Comparison of ENCODE assay signal across 1 fruit fly cellular context in the genomic region with DNA sequence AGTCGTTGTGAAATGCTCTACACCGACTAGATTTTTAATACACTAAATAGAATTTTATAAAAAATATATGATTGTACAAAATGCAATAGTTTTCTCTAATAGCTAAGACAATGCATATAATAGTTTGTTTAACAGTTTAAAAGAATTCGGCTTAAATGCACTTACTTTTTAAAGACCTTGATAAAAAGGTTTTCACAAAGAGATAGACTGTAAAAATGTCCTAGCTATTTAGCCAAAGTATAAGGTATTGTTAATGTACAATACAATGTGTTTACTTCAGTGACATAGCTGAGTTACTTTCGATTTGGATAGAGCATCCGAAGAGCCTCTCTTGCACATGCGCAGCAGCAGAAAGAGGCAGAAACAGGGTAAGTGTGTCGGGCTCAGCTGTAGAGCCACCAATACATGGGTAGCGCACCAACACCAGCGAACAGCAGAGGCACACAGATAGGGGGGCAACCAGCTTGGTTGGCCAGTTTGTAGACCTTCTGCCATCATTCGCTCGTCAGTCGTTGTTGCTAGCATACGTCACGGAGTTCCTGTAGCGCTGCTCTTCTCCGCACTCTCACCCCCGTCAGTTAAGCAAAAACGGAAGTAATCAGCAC.
TF ChIP-seq lines count a peak whose summit lies in the region.

A gene (plus strand): TSS at position 291 of the 605 bp plus-strand sequence.

TF ChIP-seq in whole organism, embryonic, 481 proteins besides CTCF, POLR2A, EP300 and RAD21 (continued from another document and continues in another):
- TF ChIP-seq sim (GFP tag; IDR thresholded peaks at IDR 0.05; lab: Robert Waterston, UW) = 0 out of 2 replicates have a peak, but pooled peaks have one; percentile 20
- peak; percentile 58 for TF ChIP-seq CG8281 (tag; optimal IDR thresholded peaks at IDR 0.05; lab: Kevin White, UChicago)
- TF ChIP-seq CG30431 (GFP tag; optimal IDR thresholded peaks at IDR 0.05; lab: Kevin White, UChicago) = peak; percentile 72
- peak; percentile 72 for TF ChIP-seq trem (tag; optimal IDR thresholded peaks at IDR 0.05; lab: Kevin White, UChicago)
- TF ChIP-seq klu (GFP tag; IDR thresholded peaks at IDR 0.05; lab: Robert Waterston, UW) = peak; percentile 69; the same call in 1 of the 2 replicates
- peak; percentile 80 for TF ChIP-seq CG2875 (GFP tag; optimal IDR thresholded peaks at IDR 0.05; lab: Kevin White, UChicago)
- TF ChIP-seq CG12659 (GFP tag; optimal IDR thresholded peaks at IDR 0.05; lab: Kevin White, UChicago) = peak; percentile 92
- no peak for TF ChIP-seq CG3995 (GFP tag; optimal IDR thresholded peaks at IDR 0.05; lab: Kevin White, UChicago)
- TF ChIP-seq gcm2 (GFP tag; optimal IDR thresholded peaks at IDR 0.05; lab: Kevin White, UChicago) = no peak
- peak; percentile 18; the same call in 1 of the 2 replicates for TF ChIP-seq MBD-R2 (GFP tag; IDR thresholded peaks at IDR 0.05; lab: Robert Waterston, UW)
- no peak for TF ChIP-seq Awh (GFP tag; IDR thresholded peaks at IDR 0.05; lab: Robert Waterston, UW)
- TF ChIP-seq dati (GFP tag; IDR thresholded peaks at IDR 0.05; lab: Robert Waterston, UW) = no peak
- peak; percentile 90 for TF ChIP-seq gcm (GFP tag; optimal IDR thresholded peaks at IDR 0.05; lab: Kevin White, UChicago)
- TF ChIP-seq bbx (GFP tag; IDR thresholded peaks at IDR 0.05; lab: Robert Waterston, UW; ENCODE audit: partially characterized antibody) = peak; percentile 59
- TF ChIP-seq ewg (GFP tag; optimal IDR thresholded peaks at IDR 0.05; lab: Kevin White, UChicago) = peak; percentile 96
- TF ChIP-seq CG12769 (tag; optimal IDR thresholded peaks at IDR 0.05; lab: Kevin White, UChicago) = peak; percentile 52
- TF ChIP-seq CG14441 (GFP tag; IDR thresholded peaks at IDR 0.05; lab: Robert Waterston, UW) = peak; percentile 52; the same call in 1 of the 2 replicates
- TF ChIP-seq Bteb2 (GFP tag; optimal IDR thresholded peaks at IDR 0.05; lab: Kevin White, UChicago) = peak; percentile 71
- TF ChIP-seq CG8089 (GFP tag; optimal IDR thresholded peaks at IDR 0.05; lab: Kevin White, UChicago) = peak; percentile 78
- peak; percentile 68 for TF ChIP-seq Atf-2 (GFP tag; optimal IDR thresholded peaks at IDR 0.05; lab: Kevin White, UChicago)
- peak; percentile 95 for TF ChIP-seq nmo (GFP tag; optimal IDR thresholded peaks at IDR 0.05; lab: Kevin White, UChicago)
- no peak for TF ChIP-seq CG2129 (GFP tag; IDR thresholded peaks at IDR 0.05; lab: Robert Waterston, UW; ENCODE audit: partially characterized antibody)
- TF ChIP-seq gt (GFP tag; IDR thresholded peaks at IDR 0.05; lab: Robert Waterston, UW) = peak; percentile 33; the same call in 1 of the 2 replicates
- peak; percentile 61 for TF ChIP-seq CG6854 (GFP tag; optimal IDR thresholded peaks at IDR 0.05; lab: Kevin White, UChicago)
- peak; percentile 65; the same call in 2 of the 3 replicates for TF ChIP-seq CG7357 (GFP tag; IDR thresholded peaks at IDR 0.05; lab: Robert Waterston, UW)
- peak; percentile 46 for TF ChIP-seq CG17186 (GFP tag; optimal IDR thresholded peaks at IDR 0.05; lab: Kevin White, UChicago)
- TF ChIP-seq Ssrp (tag; optimal IDR thresholded peaks at IDR 0.05; lab: Kevin White, UChicago) = peak; percentile 89
- peak; percentile 90 for TF ChIP-seq tio (GFP tag; optimal IDR thresholded peaks at IDR 0.05; lab: Kevin White, UChicago)
- peak; percentile 64 for TF ChIP-seq CG30020 (tag; optimal IDR thresholded peaks at IDR 0.05; lab: Kevin White, UChicago)
- no peak; the same call in 1 of the 2 replicates for TF ChIP-seq amos (GFP tag; IDR thresholded peaks at IDR 0.05; lab: Robert Waterston, UW; ENCODE audit: partially characterized antibody)
- TF ChIP-seq tin (GFP tag; optimal IDR thresholded peaks at IDR 0.05; lab: Kevin White, UChicago) = peak; percentile 84
- peak; percentile 96 for TF ChIP-seq sens (GFP tag; lab: Kevin White, UChicago)
- TF ChIP-seq CG30403 (GFP tag; optimal IDR thresholded peaks at IDR 0.05; lab: Kevin White, UChicago) = peak; percentile 93
- TF ChIP-seq Gug (GFP tag; IDR thresholded peaks at IDR 0.05; lab: Robert Waterston, UW) = no peak; the same call in 2 of the 4 replicates
- TF ChIP-seq B-H1 (GFP tag; IDR thresholded peaks at IDR 0.05; lab: Robert Waterston, UW) = peak; percentile 48; the same call in 2 of the 3 replicates
- TF ChIP-seq rib (GFP tag; IDR thresholded peaks at IDR 0.05; lab: Robert Waterston, UW) = peak; percentile 37; the same call in 1 of the 2 replicates
- peak; percentile 44 for TF ChIP-seq TFAM (GFP tag; optimal IDR thresholded peaks at IDR 0.05; lab: Kevin White, UChicago)
- peak; percentile 96 for TF ChIP-seq chinmo (GFP tag; IDR thresholded peaks at IDR 0.05; lab: Robert Waterston, UW; ENCODE audit: partially characterized antibody)
- TF ChIP-seq Dbx (GFP tag; IDR thresholded peaks at IDR 0.05; lab: Robert Waterston, UW) = peak; percentile 56; the same call in 1 of the 3 replicates
- TF ChIP-seq pan (optimal IDR thresholded peaks at IDR 0.05; lab: Kevin White, UChicago) = no peak
- TF ChIP-seq pan (GFP tag; optimal IDR thresholded peaks at IDR 0.05 in 1 of 2, IDR thresholded peaks at IDR 0.05 in 1 of 2) = no peak
- TF ChIP-seq CG8924 (tag; optimal IDR thresholded peaks at IDR 0.05; lab: Kevin White, UChicago) = peak; percentile 96
- no peak for TF ChIP-seq Hey (tag; optimal IDR thresholded peaks at IDR 0.05; lab: Kevin White, UChicago)
- no peak for TF ChIP-seq Poxn (GFP tag; IDR thresholded peaks at IDR 0.05; lab: Robert Waterston, UW)
- peak; percentile 87 for TF ChIP-seq CG17385 (GFP tag; optimal IDR thresholded peaks at IDR 0.05; lab: Kevin White, UChicago)
- TF ChIP-seq CG10274 (GFP tag; optimal IDR thresholded peaks at IDR 0.05; lab: Kevin White, UChicago) = peak; percentile 64
- TF ChIP-seq CG11398 (GFP tag; optimal IDR thresholded peaks at IDR 0.05; lab: Kevin White, UChicago) = peak; percentile 47
- TF ChIP-seq sc (optimal IDR thresholded peaks at IDR 0.05; lab: Kevin White, UChicago) = no peak
- peak; percentile 84 for TF ChIP-seq sc (GFP tag; optimal IDR thresholded peaks at IDR 0.05; lab: Kevin White, UChicago)
- TF ChIP-seq CG8388 (GFP tag; optimal IDR thresholded peaks at IDR 0.05; lab: Kevin White, UChicago) = peak; percentile 89
- peak; percentile 58 for TF ChIP-seq wek (GFP tag; optimal IDR thresholded peaks at IDR 0.05; lab: Kevin White, UChicago)
- peak; percentile 71 for TF ChIP-seq repo (GFP tag; optimal IDR thresholded peaks at IDR 0.05; lab: Kevin White, UChicago)
- TF ChIP-seq slbo (GFP tag; IDR thresholded peaks at IDR 0.05; lab: Robert Waterston, UW) = peak; percentile 76
- peak; percentile 21 for TF ChIP-seq Bdp1 (GFP tag; optimal IDR thresholded peaks at IDR 0.05; lab: Kevin White, UChicago)
- TF ChIP-seq E2f1 (GFP tag; IDR thresholded peaks at IDR 0.05; lab: Robert Waterston, UW) = peak; percentile 70
- TF ChIP-seq zen2 (GFP tag; IDR thresholded peaks at IDR 0.05; lab: Robert Waterston, UW; ENCODE audit: partially characterized antibody) = no peak
- peak; percentile 69 for TF ChIP-seq CG4404 (GFP tag; IDR thresholded peaks at IDR 0.05; lab: Robert Waterston, UW)
- peak; percentile 76 for TF ChIP-seq CG6254 (GFP tag; optimal IDR thresholded peaks at IDR 0.05; lab: Kevin White, UChicago)
- TF ChIP-seq Dll (GFP tag; IDR thresholded peaks at IDR 0.05; lab: Robert Waterston, UW; ENCODE audit: partially characterized antibody) = no peak
- TF ChIP-seq CG4360 (GFP tag; IDR thresholded peaks at IDR 0.05; lab: Robert Waterston, UW) = no peak
- TF ChIP-seq CG32767 (GFP tag; IDR thresholded peaks at IDR 0.05; lab: Robert Waterston, UW) = peak; percentile 79
- TF ChIP-seq HLH3B (GFP tag; IDR thresholded peaks at IDR 0.05; lab: Robert Waterston, UW) = peak; percentile 68
- TF ChIP-seq CG3726 (GFP tag; IDR thresholded peaks at IDR 0.05; lab: Robert Waterston, UW) = no peak
- TF ChIP-seq stc (GFP tag; IDR thresholded peaks at IDR 0.05; lab: Robert Waterston, UW) = peak; percentile 66
- TF ChIP-seq trh (GFP tag; optimal IDR thresholded peaks at IDR 0.05; lab: Kevin White, UChicago) = peak; percentile 79
- TF ChIP-seq Dp (GFP tag; optimal IDR thresholded peaks at IDR 0.05; lab: Kevin White, UChicago) = no peak
- TF ChIP-seq nau (GFP tag; optimal IDR thresholded peaks at IDR 0.05; lab: Kevin White, UChicago) = peak; percentile 90
- peak; percentile 29 for TF ChIP-seq nom (GFP tag; optimal IDR thresholded peaks at IDR 0.05; lab: Kevin White, UChicago)
- TF ChIP-seq NC2α (GFP tag; optimal IDR thresholded peaks at IDR 0.05; lab: Kevin White, UChicago) = peak; percentile 36
- TF ChIP-seq knrl (GFP tag; IDR thresholded peaks at IDR 0.05; lab: Robert Waterston, UW; ENCODE audit: partially characterized antibody) = no peak
- TF ChIP-seq chif (GFP tag; optimal IDR thresholded peaks at IDR 0.05; lab: Kevin White, UChicago) = peak; percentile 64 to 77
- TF ChIP-seq Hr39 (optimal IDR thresholded peaks at IDR 0.05; lab: Kevin White, UChicago) = no peak
- TF ChIP-seq CG1792 (GFP tag; optimal IDR thresholded peaks at IDR 0.05; lab: Kevin White, UChicago) = peak; percentile 69
- TF ChIP-seq CG12071 (GFP tag; optimal IDR thresholded peaks at IDR 0.05; lab: Kevin White, UChicago) = peak; percentile 57
- peak; percentile 79 for TF ChIP-seq CG1233 (GFP tag; optimal IDR thresholded peaks at IDR 0.05; lab: Kevin White, UChicago)
- TF ChIP-seq CG11456 (GFP tag; IDR thresholded peaks at IDR 0.05; lab: Robert Waterston, UW) = no peak
- TF ChIP-seq CG3407 (GFP tag; optimal IDR thresholded peaks at IDR 0.05; lab: Kevin White, UChicago) = peak; percentile 85
- no peak for TF ChIP-seq CG42726 (GFP tag; IDR thresholded peaks at IDR 0.05; lab: Robert Waterston, UW; ENCODE audit: partially characterized antibody)
- peak; percentile 60; the same call in 2 of the 3 replicates for TF ChIP-seq zfh1 (GFP tag; IDR thresholded peaks at IDR 0.05; lab: Robert Waterston, UW)
- TF ChIP-seq CG10543 (GFP tag; optimal IDR thresholded peaks at IDR 0.05; lab: Kevin White, UChicago) = peak; percentile 89
- peak; percentile 49 for TF ChIP-seq CG14965 (GFP tag; optimal IDR thresholded peaks at IDR 0.05; lab: Kevin White, UChicago; ENCODE audit: borderline replicate concordance)
- TF ChIP-seq ab (GFP tag; optimal IDR thresholded peaks at IDR 0.05; lab: Kevin White, UChicago) = no peak
- TF ChIP-seq CG4707 (GFP tag; optimal IDR thresholded peaks at IDR 0.05; lab: Kevin White, UChicago) = peak; percentile 63
- no peak for TF ChIP-seq pzg (GFP tag; optimal IDR thresholded peaks at IDR 0.05; lab: Kevin White, UChicago)
- peak; percentile 66 for TF ChIP-seq CG12942 (GFP tag; optimal IDR thresholded peaks at IDR 0.05; lab: Kevin White, UChicago)
- peak; percentile 48 for TF ChIP-seq btn (GFP tag; optimal IDR thresholded peaks at IDR 0.05; lab: Kevin White, UChicago)
- TF ChIP-seq CG4282 (GFP tag; optimal IDR thresholded peaks at IDR 0.05; lab: Kevin White, UChicago) = no peak
- TF ChIP-seq oc (tag; optimal IDR thresholded peaks at IDR 0.05; lab: Kevin White, UChicago) = peak; percentile 75
- TF ChIP-seq ara (GFP tag; IDR thresholded peaks at IDR 0.05; lab: Robert Waterston, UW) = no peak
- TF ChIP-seq CG18476 (GFP tag; optimal IDR thresholded peaks at IDR 0.05; lab: Kevin White, UChicago) = peak; percentile 92
- TF ChIP-seq Oaz (GFP tag; IDR thresholded peaks at IDR 0.05; lab: Robert Waterston, UW) = peak; percentile 40; the same call in 1 of the 2 replicates
- TF ChIP-seq CG15011 (GFP tag; optimal IDR thresholded peaks at IDR 0.05; lab: Kevin White, UChicago) = peak; percentile 80
- peak; percentile 87 for TF ChIP-seq lab (GFP tag; optimal IDR thresholded peaks at IDR 0.05; lab: Kevin White, UChicago)
- TF ChIP-seq z (GFP tag; IDR thresholded peaks at IDR 0.05; lab: Robert Waterston, UW) = no peak
- peak; percentile 60 for TF ChIP-seq CG2116 (GFP tag; optimal IDR thresholded peaks at IDR 0.05; lab: Kevin White, UChicago)
- TF ChIP-seq Pdp1 (GFP tag; optimal IDR thresholded peaks at IDR 0.05; lab: Kevin White, UChicago) = peak; percentile 69 to 80
- peak; percentile 28; the same call in 1 of the 2 replicates for TF ChIP-seq CG13287 (GFP tag; IDR thresholded peaks at IDR 0.05; lab: Robert Waterston, UW; ENCODE audit: partially characterized antibody)
- TF ChIP-seq CG34422 (GFP tag; IDR thresholded peaks at IDR 0.05; lab: Robert Waterston, UW) = no peak; the same call in 1 of the 3 replicates
- peak; percentile 93 for TF ChIP-seq CG15269 (tag; optimal IDR thresholded peaks at IDR 0.05; lab: Kevin White, UChicago)
- TF ChIP-seq hbn (GFP tag; IDR thresholded peaks at IDR 0.05; lab: Robert Waterston, UW; ENCODE audit: partially characterized antibody) = no peak
- TF ChIP-seq sr (GFP tag; IDR thresholded peaks at IDR 0.05; lab: Robert Waterston, UW) = no peak
- TF ChIP-seq dan (GFP tag; IDR thresholded peaks at IDR 0.05; lab: Robert Waterston, UW) = no peak
- peak; percentile 73 for TF ChIP-seq slou (GFP tag; optimal IDR thresholded peaks at IDR 0.05; lab: Kevin White, UChicago)
- TF ChIP-seq esg (GFP tag; conservative IDR thresholded peaks at IDR 0.05; lab: Robert Waterston, UW) = peak; percentile 83
- peak; percentile 41 for TF ChIP-seq CG1647 (GFP tag; optimal IDR thresholded peaks at IDR 0.05; lab: Kevin White, UChicago)
- peak; percentile 90 for TF ChIP-seq CG9437 (GFP tag; optimal IDR thresholded peaks at IDR 0.05; lab: Kevin White, UChicago)
- TF ChIP-seq peb (GFP tag; IDR thresholded peaks at IDR 0.05; lab: Robert Waterston, UW) = peak; percentile 64
- TF ChIP-seq seq (GFP tag; IDR thresholded peaks at IDR 0.05; lab: Robert Waterston, UW) = peak; percentile 74; the same call in 1 of the 2 replicates
- TF ChIP-seq vnd (GFP tag; IDR thresholded peaks at IDR 0.05; lab: Robert Waterston, UW; ENCODE audit: partially characterized antibody) = no peak; the same call in 2 of the 3 replicates
- TF ChIP-seq PHDP (tag; optimal IDR thresholded peaks at IDR 0.05; lab: Kevin White, UChicago) = peak; percentile 88
- no peak for TF ChIP-seq sens-2 (GFP tag; IDR thresholded peaks at IDR 0.05; lab: Robert Waterston, UW)
- peak; percentile 82 for TF ChIP-seq lilli (GFP tag; optimal IDR thresholded peaks at IDR 0.05; lab: Kevin White, UChicago)
- peak; percentile 74 for TF ChIP-seq Fer3 (tag; optimal IDR thresholded peaks at IDR 0.05; lab: Kevin White, UChicago)
- TF ChIP-seq row (GFP tag; IDR thresholded peaks at IDR 0.05; lab: Robert Waterston, UW) = peak; percentile 93
- peak; percentile 82 for TF ChIP-seq CG6813 (GFP tag; optimal IDR thresholded peaks at IDR 0.05; lab: Kevin White, UChicago)
- 0 out of 2 replicates have a peak, but pooled peaks have one; percentile 41 for TF ChIP-seq Ada2b (GFP tag; IDR thresholded peaks at IDR 0.05; lab: Robert Waterston, UW)
- no peak for TF ChIP-seq bowl (GFP tag; IDR thresholded peaks at IDR 0.05; lab: Robert Waterston, UW)
- peak; percentile 44; the same call in 1 of the 2 replicates for TF ChIP-seq al (GFP tag; IDR thresholded peaks at IDR 0.05; lab: Robert Waterston, UW)
- peak; percentile 38; the same call in 1 of the 2 replicates for TF ChIP-seq CG8765 (GFP tag; IDR thresholded peaks at IDR 0.05; lab: Robert Waterston, UW)
